Worm (Caenorhabditis elegans) whole organism, L4 larva: Measurements from ENCODE around the gene acs-20.

Experiments used
- T20F7.1 ChIP-seq: fragments of 200-800 bp; sonication (Bioruptor generic); optimal IDR thresholded peaks from 2 replicates; lab custom pipeline; 2018; ENCODE audit warnings: mild to moderate bottlenecking, missing genetic modification characterization, missing compliant biosample characterization
- ZK337.2 ChIP-seq: fragments of 200-800 bp; sonication (Bioruptor generic); IDR thresholded peaks from 2 replicates; pipeline ENCODE4 v1.3.6; 2022; ENCODE audit warnings: missing genetic modification reagents, missing genetic modification characterization, missing compliant biosample characterization
- ama-1 ChIP-seq: fragments of 150-350 bp; optimal IDR thresholded peaks from 2 replicates; lab custom pipeline; 2014; ENCODE audit warnings: inconsistent platforms, mixed read lengths
- arid-1 ChIP-seq: fragments of 200-800 bp; sonication (Bioruptor generic); conservative IDR thresholded peaks from 2 replicates; pipeline ENCODE4 v1.3.6; 2022; ENCODE audit warnings: missing genetic modification reagents, missing genetic modification characterization, missing compliant biosample characterization
- ceh-44 ChIP-seq: fragments of 200-800 bp; sonication (Bioruptor generic); IDR thresholded peaks from 2 replicates; pipeline ENCODE4 v1.3.6; 2022; ENCODE audit warnings: missing genetic modification reagents, missing genetic modification characterization, missing compliant biosample characterization
- mep-1 ChIP-seq: fragments of 150-350 bp; sonication (generic microtip); optimal IDR thresholded peaks from 3 replicates; lab custom pipeline; 2014; ENCODE audit warnings: missing biosample characterization, missing genetic modification characterization
- nhr-237 ChIP-seq: sonication (generic microtip); optimal IDR thresholded peaks from 2 replicates; lab custom pipeline; 2017; ENCODE audit warnings: missing biosample characterization, missing genetic modification characterization
- nhr-76 ChIP-seq: fragments of 150-350 bp; optimal IDR thresholded peaks from 2 replicates; lab custom pipeline; 2014; ENCODE audit warnings: missing biosample characterization, missing genetic modification characterization
- nhr-77 ChIP-seq: fragments of 150-350 bp; optimal IDR thresholded peaks from 2 replicates; lab custom pipeline; 2014; ENCODE audit warnings: missing biosample characterization, missing genetic modification characterization
- skn-1 ChIP-seq: fragments of 150-350 bp; optimal IDR thresholded peaks from 2 replicates; lab custom pipeline; 2014; ENCODE audit warnings: missing biosample characterization, missing genetic modification characterization
- unc-62 ChIP-seq, 3 experiments: fragments of 150-350 bp in 1 of 3; sonication (generic microtip); optimal IDR thresholded peaks in 2 of 3; peaks in 1 of 3; 1 replicate in 1 of 3; 2 replicates in 2 of 3; lab custom pipeline; 2014 to 2017; ENCODE audit warnings: missing biosample characterization in 3 of 3, missing genetic modification characterization in 3 of 3, missing genetic modification reagents in 3 of 3, missing genotype in 1 of 3
- ztf-11 ChIP-seq: fragments of 150-350 bp; optimal IDR thresholded peaks from 2 replicates; lab custom pipeline; 2014; ENCODE audit warnings: missing biosample characterization, missing genetic modification characterization

DNA sequence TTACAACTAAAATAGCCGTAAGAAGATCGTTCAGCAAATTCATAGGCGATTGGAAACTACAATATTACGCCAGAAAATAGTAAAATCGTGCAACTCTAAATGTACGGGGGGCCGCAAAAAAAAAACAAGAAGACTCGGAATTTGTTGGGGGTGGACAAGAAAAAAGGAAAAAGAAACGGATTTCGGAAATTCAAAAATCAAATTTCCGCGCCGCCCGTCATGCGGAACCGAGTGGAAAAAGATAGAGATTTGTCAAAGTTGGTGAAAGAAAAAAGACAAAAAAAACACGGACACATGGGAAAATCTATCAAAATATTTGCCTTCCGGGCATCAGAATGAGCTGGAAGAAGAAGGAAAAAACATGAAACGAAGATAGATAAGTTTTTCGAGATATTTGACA, 20.8 kb upstream of the acs-20 start:
- no peak for TF ChIP-seq ztf-11
- no peak for TF ChIP-seq ama-1
- no peak for TF ChIP-seq ZK337.2 (GFP tag; lab: Robert Waterston, UW)
- TF ChIP-seq ceh-44 (GFP tag; lab: Robert Waterston, UW): no peak
- TF ChIP-seq unc-62 (GFP tag; optimal IDR thresholded peaks at IDR 0.05 in 1 of 2; lab: Kevin White, UChicago): no peak
- TF ChIP-seq unc-62 (tag; optimal IDR thresholded peaks at IDR 0.05; lab: Kevin White, UChicago): no peak
- TF ChIP-seq mep-1 (tag; lab: Kevin White, UChicago): peak; percentile 14
- no peak for TF ChIP-seq nhr-76 (tag; lab: Kevin White, UChicago)
- TF ChIP-seq skn-1 (tag; lab: Kevin White, UChicago): no peak
- no peak for TF ChIP-seq nhr-77
- TF ChIP-seq arid-1: no peak
- no peak for TF ChIP-seq nhr-237 (tag; lab: Kevin White, UChicago)
- no peak for TF ChIP-seq T20F7.1 (GFP tag; lab: Kevin White, UChicago)
